Worm (Caenorhabditis elegans) whole organism, early embryonic: Measurements from ENCODE around the gene T01G6.10.

Source experiments
- B0310.2 ChIP-seq: sonication (generic microtip); optimal IDR thresholded peaks from 2 replicates; lab custom pipeline; 2016; ENCODE audit warnings: mild to moderate bottlenecking, missing genetic modification characterization, missing compliant biosample characterization
- F13C5.2 ChIP-seq: sonication (generic microtip); optimal IDR thresholded peaks from 2 replicates; lab custom pipeline; 2017; ENCODE audit warnings: mild to moderate bottlenecking, missing genetic modification characterization, inconsistent platforms, missing compliant biosample characterization
- aly-1 ChIP-seq: sonication (generic microtip); optimal IDR thresholded peaks from 2 replicates; lab custom pipeline; 2016; ENCODE audit warnings: missing genetic modification characterization, missing compliant biosample characterization
- ama-1 ChIP-seq: fragments of 150-350 bp; optimal IDR thresholded peaks from 2 replicates; lab custom pipeline; 2014
- ets-7 ChIP-seq: sonication (generic microtip); optimal IDR thresholded peaks from 2 replicates; lab custom pipeline; 2016; ENCODE audit warnings: missing genotype, missing genetic modification characterization, missing compliant biosample characterization
- flt-1 ChIP-seq: fragments of 200-800 bp; sonication (Bioruptor generic); IDR thresholded peaks from 2 replicates; pipeline ENCODE4 v1.3.6; 2022; ENCODE audit warnings: missing genetic modification characterization, missing compliant biosample characterization
- hmg-4 ChIP-seq: fragments of 200-800 bp; sonication (Bioruptor generic); optimal IDR thresholded peaks from 2 replicates; lab custom pipeline; 2018; ENCODE audit warnings: mild to moderate bottlenecking, missing genetic modification characterization, missing compliant biosample characterization
- hnd-1 ChIP-seq: sonication (generic microtip); optimal IDR thresholded peaks from 2 replicates; lab custom pipeline; 2016; ENCODE audit warnings: missing genetic modification characterization, missing compliant biosample characterization
- scrt-1 ChIP-seq: fragments of 200-800 bp; sonication (Bioruptor generic); IDR thresholded peaks from 2 replicates; pipeline ENCODE4 v1.3.6; 2022; ENCODE audit warnings: missing genetic modification characterization, missing compliant biosample characterization
- sea-1 ChIP-seq: fragments of 200-800 bp; sonication (Bioruptor generic); conservative IDR thresholded peaks from 2 replicates; pipeline ENCODE4 v1.3.6; 2022; ENCODE audit warnings: missing genetic modification characterization, missing compliant biosample characterization

- no peak for TF ChIP-seq ama-1 (lab: Kevin White, UChicago)
- no peak for TF ChIP-seq aly-1 (tag; lab: Kevin White, UChicago)
- no peak for TF ChIP-seq flt-1 (GFP tag; lab: Robert Waterston, UW)
- no peak for TF ChIP-seq B0310.2 (tag; lab: Kevin White, UChicago)
- no peak for TF ChIP-seq hmg-4
- no peak for TF ChIP-seq hnd-1 (tag; lab: Kevin White, UChicago)
- TF ChIP-seq sea-1 (GFP tag; lab: Robert Waterston, UW) = no peak
- no peak for TF ChIP-seq scrt-1 (GFP tag; lab: Robert Waterston, UW)
- TF ChIP-seq ets-7 (tag; lab: Kevin White, UChicago) = no peak
- TF ChIP-seq F13C5.2 (tag; lab: Kevin White, UChicago) = no peak
Measured at ce11 chrV:459464-459863, 43.6 kb downstream of the T01G6.10 start, which contains the start of gene nhr-203.
